Worm (Caenorhabditis elegans) whole organism, late embryonic: ENCODE results near the gene F45E1.1.

Experiments
- F13H6.1 ChIP-seq: sonication (generic microtip); optimal IDR thresholded peaks from 2 replicates; lab custom pipeline; 2016; ENCODE audit warnings: missing genetic modification characterization, missing compliant biosample characterization
- ama-1 ChIP-seq: fragments of 150-350 bp; optimal IDR thresholded peaks from 2 replicates; lab custom pipeline; 2014
- ceh-19 ChIP-seq: fragments of 200-800 bp; sonication (Bioruptor generic); optimal IDR thresholded peaks from 2 replicates; lab custom pipeline; 2018; ENCODE audit warnings: mild to moderate bottlenecking, missing genetic modification characterization, missing compliant biosample characterization
- ceh-48 ChIP-seq: sonication (generic microtip); optimal IDR thresholded peaks from 2 replicates; lab custom pipeline; 2016; ENCODE audit warnings: missing genetic modification characterization, inconsistent platforms, missing compliant biosample characterization
- hlh-30 ChIP-seq: sonication (generic microtip); optimal IDR thresholded peaks from 2 replicates; lab custom pipeline; 2017; ENCODE audit warnings: antibody characterized with exemption, missing genetic modification characterization, missing compliant biosample characterization; ENCODE audit not compliant: insufficient read depth
- hlh-6 ChIP-seq: sonication (generic microtip); optimal IDR thresholded peaks from 2 replicates; lab custom pipeline; 2016; ENCODE audit warnings: missing genotype, missing genetic modification characterization, missing compliant biosample characterization
- mec-3 ChIP-seq: sonication (generic microtip); optimal IDR thresholded peaks from 2 replicates; lab custom pipeline; 2016; ENCODE audit warnings: borderline replicate concordance, missing genetic modification characterization, missing compliant biosample characterization
- pha-4 ChIP-seq: fragments of 150-350 bp; optimal IDR thresholded peaks from 2 replicates; lab custom pipeline; 2018; ENCODE audit warnings: missing biosample characterization, missing genetic modification reagents, missing genetic modification characterization
- pqm-1 ChIP-seq: sonication (generic microtip); optimal IDR thresholded peaks from 2 replicates; lab custom pipeline; 2016; ENCODE audit warnings: missing genetic modification characterization, missing compliant biosample characterization
- pros-1 ChIP-seq: fragments of 150-350 bp; optimal IDR thresholded peaks from 2 replicates; lab custom pipeline; 2014; ENCODE audit warnings: missing biosample characterization, missing genetic modification reagents, missing genetic modification characterization
- unc-86 ChIP-seq: sonication (generic microtip); optimal IDR thresholded peaks from 2 replicates; lab custom pipeline; 2016; ENCODE audit warnings: missing genetic modification characterization, missing compliant biosample characterization

DNA sequence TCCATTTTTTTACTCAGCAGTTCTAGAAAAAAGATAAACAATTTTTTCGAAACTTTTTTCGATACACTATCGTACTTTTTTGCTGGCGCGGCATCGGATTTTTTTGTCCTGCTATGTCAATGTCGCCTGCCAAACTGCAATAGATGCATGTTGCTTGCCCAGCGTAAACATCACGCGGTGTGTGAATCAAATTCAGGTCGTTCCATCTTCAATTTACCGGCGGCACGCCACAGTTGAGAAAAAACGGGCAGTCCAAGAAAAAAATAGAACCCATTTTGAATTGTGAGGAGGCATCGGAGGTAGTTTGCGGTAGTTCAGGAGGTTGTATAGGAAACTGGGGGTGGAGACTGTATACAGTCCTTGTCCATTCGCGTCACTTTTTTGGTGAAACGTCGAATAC is 15.0 kb downstream of the F45E1.1 start:
- TF ChIP-seq ama-1 (lab: Kevin White, UChicago) (no peak), hlh-30 (no peak), pros-1 (tag; lab: Kevin White, UChicago) (no peak), hlh-6 (tag; lab: Kevin White, UChicago) (no peak), pha-4 (no peak), F13H6.1 (tag; lab: Kevin White, UChicago) (no peak), pqm-1 (tag; lab: Kevin White, UChicago) (no peak), ceh-19 (GFP tag; lab: Kevin White, UChicago) (no peak), unc-86 (no peak), mec-3 (tag; lab: Kevin White, UChicago) (no peak), ceh-48 (tag; lab: Kevin White, UChicago) (no peak)
